Fruit fly (Drosophila melanogaster) whole organism, wandering third instar larva: ENCODE measurements around the gene CG14540.

Source experiments
- Abd-B ChIP-seq: fragments of >200 bp; optimal IDR thresholded peaks from 2 replicates; lab custom pipeline; 2017; ENCODE audit warnings: missing biosample characterization, missing genetic modification characterization
- CG32264 ChIP-seq: fragments of 200-800 bp; sonication (Bioruptor generic); optimal IDR thresholded peaks from 2 replicates; lab custom pipeline; 2016; ENCODE audit warnings: missing biosample characterization, missing genetic modification characterization
- CrebA ChIP-seq: fragments of 200-800 bp; sonication (Bioruptor generic); optimal IDR thresholded peaks from 2 replicates; lab custom pipeline; 2016; ENCODE audit warnings: missing biosample characterization, mild to moderate bottlenecking, missing genetic modification characterization, borderline replicate concordance
- Dif ChIP-seq: fragments of 200-275, 200-300 bp; sonication (Bioruptor generic); optimal IDR thresholded peaks from 2 replicates; lab custom pipeline; 2018; ENCODE audit warnings: missing biosample characterization, missing genetic modification characterization; ENCODE audit not compliant: partially characterized antibody
- Myc ChIP-seq: fragments of >200 bp; optimal IDR thresholded peaks from 2 replicates; lab custom pipeline; 2017
- OdsH ChIP-seq: fragments of 200-800 bp; sonication (Bioruptor generic); optimal IDR thresholded peaks from 2 replicates; lab custom pipeline; 2016; ENCODE audit warnings: missing biosample characterization, mild to moderate bottlenecking, missing genetic modification characterization
- Vsx2 ChIP-seq: fragments of 200-300, 225-300 bp; sonication (Bioruptor generic); optimal IDR thresholded peaks from 2 replicates; lab custom pipeline; 2018; ENCODE audit warnings: missing biosample characterization, missing genetic modification characterization; ENCODE audit not compliant: partially characterized antibody
- dl ChIP-seq, 2 experiments: fragments of 175-275, 200-275 bp in 1 of 2; fragments of 200-275 bp in 1 of 2; sonication (Bioruptor generic); optimal IDR thresholded peaks; lab custom pipeline; 2018; ENCODE audit warnings: mild to moderate bottlenecking in 2 of 2, missing biosample characterization in 2 of 2, missing genetic modification characterization in 2 of 2, moderate library complexity in 2 of 2; ENCODE audit not compliant: partially characterized antibody in 2 of 2, insufficient read depth in 1 of 2
- dsf ChIP-seq: sonication (Bioruptor generic); optimal IDR thresholded peaks from 2 replicates; lab custom pipeline; 2016; ENCODE audit warnings: missing biosample characterization, missing genetic modification characterization, borderline replicate concordance
- ey ChIP-seq: fragments of 200-800 bp; sonication (Bioruptor generic); optimal IDR thresholded peaks from 2 replicates; lab custom pipeline; 2016; ENCODE audit warnings: missing biosample characterization, missing genetic modification characterization
- h ChIP-seq: fragments of 200-800 bp; sonication (Bioruptor generic); optimal IDR thresholded peaks from 3 replicates; lab custom pipeline; 2016; ENCODE audit warnings: missing biosample characterization, mild to moderate bottlenecking, missing genetic modification characterization
- psq ChIP-seq: fragments of 200-800 bp; sonication (Bioruptor generic); optimal IDR thresholded peaks from 3 replicates; lab custom pipeline; 2017; ENCODE audit warnings: missing biosample characterization, mild to moderate bottlenecking, missing genetic modification characterization, moderate library complexity
- sage ChIP-seq: fragments of 200-800 bp; sonication (Bioruptor generic); optimal IDR thresholded peaks from 2 replicates; lab custom pipeline; 2016; ENCODE audit warnings: missing biosample characterization, mild to moderate bottlenecking, missing genetic modification characterization
- usp ChIP-seq: fragments of >200 bp; optimal IDR thresholded peaks from 2 replicates; lab custom pipeline; 2017; ENCODE audit warnings: missing biosample characterization, missing genetic modification characterization

- no peak for TF ChIP-seq Vsx2 (GFP tag; lab: Kevin White, UChicago)
- no peak for TF ChIP-seq ey
- no peak for TF ChIP-seq OdsH
- TF ChIP-seq CrebA (GFP tag; lab: Kevin White, UChicago): no peak
- no peak for TF ChIP-seq dl (GFP tag; optimal IDR thresholded peaks at IDR 0.05; lab: Kevin White, UChicago; ENCODE audit: insufficient read depth in 1 of 2, partially characterized antibody in 2 of 2)
- no peak for TF ChIP-seq usp (GFP tag; lab: Kevin White, UChicago)
- no peak for TF ChIP-seq dsf (GFP tag; lab: Kevin White, UChicago)
- peak; percentile 51 for TF ChIP-seq psq
- peak; percentile 28 for TF ChIP-seq Dif (GFP tag; lab: Kevin White, UChicago)
- no peak for TF ChIP-seq Myc
- TF ChIP-seq h (GFP tag; lab: Kevin White, UChicago): peak; percentile 60
- TF ChIP-seq Abd-B (GFP tag; lab: Kevin White, UChicago): no peak
- TF ChIP-seq CG32264 (GFP tag; lab: Kevin White, UChicago): no peak
- TF ChIP-seq sage: no peak
Observed at dm6 chr3R:26002570-26003332, 43.7 kb downstream of the CG14540 start.
